Worm (Caenorhabditis elegans): ENCODE data around the gene sre-47.

sre-47 gene

ce11 chrII:13954077-13954476 is 30.4 kb downstream of the sre-47 start:
- TF ChIP-seq ztf-23 (GFP tag; IDR thresholded peaks at IDR 0.05) (no peak), T22C8.4 (GFP tag; IDR thresholded peaks at IDR 0.05) (no peak), klf-2 (GFP tag; conservative IDR thresholded peaks at IDR 0.05) (no peak), ztf-29 (GFP tag; IDR thresholded peaks at IDR 0.05) (no peak), ref-1 (GFP tag; conservative IDR thresholded peaks at IDR 0.05) (no peak), cog-1 (tag; optimal IDR thresholded peaks at IDR 0.05) (no peak), flt-1 (GFP tag; IDR thresholded peaks at IDR 0.05) (no peak), tab-1 (GFP tag; IDR thresholded peaks at IDR 0.05) (no peak), med-1 (GFP tag; optimal IDR thresholded peaks at IDR 0.05; ENCODE audit: insufficient read depth) (no peak)

- TF ChIP-seq T22C8.4 (GFP tag; IDR thresholded peaks at IDR 0.05) (no peak), med-1 (GFP tag; optimal IDR thresholded peaks at IDR 0.05; ENCODE audit: insufficient read depth) (no peak), ztf-29 (GFP tag; IDR thresholded peaks at IDR 0.05) (no peak), tab-1 (GFP tag; IDR thresholded peaks at IDR 0.05) (no peak), ztf-23 (GFP tag; IDR thresholded peaks at IDR 0.05) (no peak), ref-1 (GFP tag; conservative IDR thresholded peaks at IDR 0.05) (no peak), cog-1 (tag; optimal IDR thresholded peaks at IDR 0.05) (no peak), klf-2 (GFP tag; conservative IDR thresholded peaks at IDR 0.05) (no peak), flt-1 (GFP tag; IDR thresholded peaks at IDR 0.05) (no peak)
Observed at ce11 chrII:13951986-13952385, 32.5 kb downstream of the sre-47 start.

ce11 chrII:13949290-13949689 is 35.2 kb downstream of the sre-47 start, which contains the start of gene sre-44:
Gene sre-44 (plus strand): TSS chrII:13949590.
- no peak for TF ChIP-seq T22C8.4 (GFP tag; IDR thresholded peaks at IDR 0.05)
- TF ChIP-seq ref-1 (GFP tag; conservative IDR thresholded peaks at IDR 0.05) = no peak
- no peak for TF ChIP-seq flt-1 (GFP tag; IDR thresholded peaks at IDR 0.05)
- no peak for TF ChIP-seq med-1 (GFP tag; optimal IDR thresholded peaks at IDR 0.05; ENCODE audit: insufficient read depth)

ce11 chrII:13945527-13945926 is 38.9 kb downstream of the sre-47 start:
- TF ChIP-seq tab-1 (GFP tag; IDR thresholded peaks at IDR 0.05) (no peak), klf-2 (GFP tag; conservative IDR thresholded peaks at IDR 0.05) (no peak), ztf-23 (GFP tag; IDR thresholded peaks at IDR 0.05) (no peak), flt-1 (GFP tag; IDR thresholded peaks at IDR 0.05) (no peak), ztf-29 (GFP tag; IDR thresholded peaks at IDR 0.05) (no peak), T22C8.4 (GFP tag; IDR thresholded peaks at IDR 0.05) (no peak), cog-1 (tag; optimal IDR thresholded peaks at IDR 0.05) (no peak), med-1 (GFP tag; optimal IDR thresholded peaks at IDR 0.05; ENCODE audit: insufficient read depth) (no peak), ref-1 (GFP tag; conservative IDR thresholded peaks at IDR 0.05) (no peak)

- TF ChIP-seq ref-1 (GFP tag; conservative IDR thresholded peaks at IDR 0.05) (no peak), cog-1 (tag; optimal IDR thresholded peaks at IDR 0.05) (no peak), tab-1 (GFP tag; IDR thresholded peaks at IDR 0.05) (no peak), klf-2 (GFP tag; conservative IDR thresholded peaks at IDR 0.05) (no peak), med-1 (GFP tag; optimal IDR thresholded peaks at IDR 0.05; ENCODE audit: insufficient read depth) (no peak), ztf-23 (GFP tag; IDR thresholded peaks at IDR 0.05) (no peak), ztf-29 (GFP tag; IDR thresholded peaks at IDR 0.05) (no peak), T22C8.4 (GFP tag; IDR thresholded peaks at IDR 0.05) (no peak), flt-1 (GFP tag; IDR thresholded peaks at IDR 0.05) (no peak)
Observed at ce11 chrII:13939531-13939930, 44.9 kb downstream of the sre-47 start, which contains the start of gene W07G1.1. Gene W07G1.1 (minus strand): TSS chrII:13939631.

ce11 chrII:13938290-13938689 is 46.2 kb downstream of the sre-47 start:
- TF ChIP-seq tab-1 (GFP tag; IDR thresholded peaks at IDR 0.05) (no peak), T22C8.4 (GFP tag; IDR thresholded peaks at IDR 0.05) (0 out of 2 replicates have a peak, but pooled peaks have one; percentile 31), med-1 (GFP tag; optimal IDR thresholded peaks at IDR 0.05; ENCODE audit: insufficient read depth) (no peak), klf-2 (GFP tag; conservative IDR thresholded peaks at IDR 0.05) (no peak), ref-1 (GFP tag; conservative IDR thresholded peaks at IDR 0.05) (no peak), ztf-23 (GFP tag; IDR thresholded peaks at IDR 0.05) (no peak)

- no peak for TF ChIP-seq flt-1 (GFP tag; IDR thresholded peaks at IDR 0.05)
- TF ChIP-seq med-1 (GFP tag; optimal IDR thresholded peaks at IDR 0.05; ENCODE audit: insufficient read depth) = no peak
Observed at ce11 chrII:13935907-13936306, 48.5 kb downstream of the sre-47 start.

- TF ChIP-seq med-1 (GFP tag; optimal IDR thresholded peaks at IDR 0.05; ENCODE audit: insufficient read depth) (no peak), ztf-29 (GFP tag; IDR thresholded peaks at IDR 0.05) (no peak), cog-1 (tag; optimal IDR thresholded peaks at IDR 0.05) (no peak), ref-1 (GFP tag; conservative IDR thresholded peaks at IDR 0.05) (no peak), ztf-23 (GFP tag; IDR thresholded peaks at IDR 0.05) (no peak), T22C8.4 (GFP tag; IDR thresholded peaks at IDR 0.05) (no peak), klf-2 (GFP tag; conservative IDR thresholded peaks at IDR 0.05) (no peak), tab-1 (GFP tag; IDR thresholded peaks at IDR 0.05) (no peak), flt-1 (GFP tag; IDR thresholded peaks at IDR 0.05) (no peak)
Observed at ce11 chrII:13933534-13933933, 50.9 kb downstream of the sre-47 start.

Data from whole organism, midembryonic.